Worm (Caenorhabditis elegans): ENCODE data around the gene cht-4.

ce11 chrIII:1674760-1675159, 17.5 kb upstream of the cht-4 start:
- TF ChIP-seq him-1 (tag; optimal IDR thresholded peaks at IDR 0.05) (no peak), dao-5 (tag; optimal IDR thresholded peaks at IDR 0.05) (no peak)

Measured in whole organism, L4/young adult.